Worm (Caenorhabditis elegans): ENCODE results near the gene B0244.5.

B0244.5 gene

ce11 chrIII:5769726-5770235 lies 25.1 kb downstream of the B0244.5 start, which contains the start of gene cutl-23 (continued):
- 0 out of 2 replicates have a peak, but pooled peaks have one; percentile 28 for TF ChIP-seq Y56A3A.18 (GFP tag; IDR thresholded peaks at IDR 0.05)
- peak; percentile 61 for TF ChIP-seq athp-1 (tag; optimal IDR thresholded peaks at IDR 0.05)
- peak; percentile 22 for TF ChIP-seq atf-7 (tag; optimal IDR thresholded peaks at IDR 0.05)
- no peak for TF ChIP-seq F57A8.1 (GFP tag; optimal IDR thresholded peaks at IDR 0.05)
- TF ChIP-seq akir-1 (GFP tag; optimal IDR thresholded peaks at IDR 0.05) = no peak
- TF ChIP-seq ZK185.1 (tag; optimal IDR thresholded peaks at IDR 0.05; ENCODE audit: poor library complexity, severe bottlenecking) = peak; percentile 64
- TF ChIP-seq B0336.3 (GFP tag; IDR thresholded peaks at IDR 0.05) = no peak
- TF ChIP-seq efl-1 (GFP tag; optimal IDR thresholded peaks at IDR 0.05) = no peak
- TF ChIP-seq Y53G8AR.9 (GFP tag; conservative IDR thresholded peaks at IDR 0.05) = no peak
- TF ChIP-seq attf-5 (GFP tag; optimal IDR thresholded peaks at IDR 0.05) = peak; percentile 44
- TF ChIP-seq sptf-2 (GFP tag; optimal IDR thresholded peaks at IDR 0.05) = no peak
- TF ChIP-seq ztf-18 (tag; optimal IDR thresholded peaks at IDR 0.05) = peak; percentile 77
- TF ChIP-seq cebp-1 (GFP tag; IDR thresholded peaks at IDR 0.05) = no peak
- no peak for TF ChIP-seq cebp-1 (tag; optimal IDR thresholded peaks at IDR 0.05)
- TF ChIP-seq nhr-27 (tag; optimal IDR thresholded peaks at IDR 0.05) = no peak
- TF ChIP-seq die-1 (tag; optimal IDR thresholded peaks at IDR 0.05) = peak; percentile 72
- TF ChIP-seq ztf-6 (GFP tag; IDR thresholded peaks at IDR 0.05) = no peak
- no peak for TF ChIP-seq hlh-26 (GFP tag; conservative IDR thresholded peaks at IDR 0.05)
- no peak for TF ChIP-seq lir-1 (GFP tag; conservative IDR thresholded peaks at IDR 0.05)
- peak in 1 of 3 experiments; percentile 31 for TF ChIP-seq lin-35 (GFP tag; optimal IDR thresholded peaks at IDR 0.05)
- no peak for TF ChIP-seq sdz-38 (tag; optimal IDR thresholded peaks at IDR 0.05)
- TF ChIP-seq F39B2.1 (GFP tag; IDR thresholded peaks at IDR 0.05) = 0 out of 2 replicates have a peak, but pooled peaks have one; percentile 39
- TF ChIP-seq nhr-80 (tag; optimal IDR thresholded peaks at IDR 0.05) = no peak
- no peak for TF ChIP-seq K12H6.12 (tag; optimal IDR thresholded peaks at IDR 0.05)
- no peak for TF ChIP-seq ztf-3 (GFP tag; optimal IDR thresholded peaks at IDR 0.05)
- peak; percentile 26 for TF ChIP-seq hlh-12 (tag; optimal IDR thresholded peaks at IDR 0.05)
- no peak for TF ChIP-seq lin-40 (tag; optimal IDR thresholded peaks at IDR 0.05)
- no peak for TF ChIP-seq B0035.1 (tag; optimal IDR thresholded peaks at IDR 0.05)
- TF ChIP-seq aptf-2 (GFP tag; conservative IDR thresholded peaks at IDR 0.05) = no peak
- TF ChIP-seq zfh-2 (GFP tag; conservative IDR thresholded peaks at IDR 0.05) = peak; percentile 37; the same call in 1 of the 2 replicates
- no peak for TF ChIP-seq hsf-1 (GFP tag; IDR thresholded peaks at IDR 0.05)
- peak; percentile 42 for TF ChIP-seq hrde-1 (tag; optimal IDR thresholded peaks at IDR 0.05; ENCODE audit: borderline replicate concordance)
- no peak for TF ChIP-seq Y67H2A.10 (GFP tag; conservative IDR thresholded peaks at IDR 0.05)
- TF ChIP-seq ztf-25 (GFP tag; IDR thresholded peaks at IDR 0.05) = peak; percentile 70; the same call in 1 of the 2 replicates
- TF ChIP-seq fkh-3 (tag; optimal IDR thresholded peaks at IDR 0.05) = no peak
- 0 out of 2 replicates have a peak, but pooled peaks have one; percentile 19 for TF ChIP-seq mcd-1 (GFP tag; IDR thresholded peaks at IDR 0.05)
- no peak for TF ChIP-seq Y53F4B.3 (GFP tag; IDR thresholded peaks at IDR 0.05)
- no peak for TF ChIP-seq F55B11.4 (tag; optimal IDR thresholded peaks at IDR 0.05; ENCODE audit: borderline replicate concordance, insufficient read depth)
- no peak for TF ChIP-seq nfya-2 (GFP tag; IDR thresholded peaks at IDR 0.05)

- TF ChIP-seq F49E8.2 (tag; optimal IDR thresholded peaks at IDR 0.05; ENCODE audit: insufficient read depth) = peak; percentile 38
- 0 out of 2 replicates have a peak, but pooled peaks have one; percentile 22 for TF ChIP-seq F33H1.4 (GFP tag; IDR thresholded peaks at IDR 0.05)
- 0 out of 2 replicates have a peak, but pooled peaks have one; percentile 62 for TF ChIP-seq ztf-25 (GFP tag; IDR thresholded peaks at IDR 0.05)
- TF ChIP-seq tbp1 (GFP tag; optimal IDR thresholded peaks at IDR 0.05) = peak; percentile 85
- TF ChIP-seq C17E4.6 (GFP tag; IDR thresholded peaks at IDR 0.05) = no peak
- no peak for TF ChIP-seq nhr-27 (tag; optimal IDR thresholded peaks at IDR 0.05)
- TF ChIP-seq B0261.1 (tag; optimal IDR thresholded peaks at IDR 0.05) = peak; percentile 62
- peak; percentile 18 for TF ChIP-seq nhr-90 (tag; optimal IDR thresholded peaks at IDR 0.05)
- TF ChIP-seq ztf-6 (GFP tag; IDR thresholded peaks at IDR 0.05) = no peak
- peak; percentile 18 for TF ChIP-seq lsl-1 (GFP tag; optimal IDR thresholded peaks at IDR 0.05)
- TF ChIP-seq attf-3 (GFP tag; conservative IDR thresholded peaks at IDR 0.05) = 0 out of 2 replicates have a peak, but pooled peaks have one; percentile 60
- 0 out of 2 replicates have a peak, but pooled peaks have one; percentile 14 for TF ChIP-seq zfh-2 (GFP tag; conservative IDR thresholded peaks at IDR 0.05)
- peak; percentile 28 for TF ChIP-seq ztf-18 (tag; optimal IDR thresholded peaks at IDR 0.05)
- TF ChIP-seq bed-2 (GFP tag; IDR thresholded peaks at IDR 0.05) = no peak
These were observed 37.4 kb downstream of the B0244.5 start for ce11 chrIII:5782080-5782479.

All from whole organism, young adult.